Worm (Caenorhabditis elegans) whole organism, late embryonic: ENCODE results near the gene C05D2.8.

ENCODE experiments used
- K02D7.2 ChIP-seq: sonication (generic microtip); optimal IDR thresholded peaks from 2 replicates; lab custom pipeline; 2017; ENCODE audit warnings: mild to moderate bottlenecking, missing genetic modification characterization, missing compliant biosample characterization
- K09A11.1 ChIP-seq: sonication (generic microtip); optimal IDR thresholded peaks from 2 replicates; lab custom pipeline; 2017; ENCODE audit warnings: antibody characterized with exemption, mild to moderate bottlenecking, missing genetic modification characterization, missing compliant biosample characterization; ENCODE audit not compliant: insufficient read depth
- Y22D7AL.16 ChIP-seq: sonication (generic microtip); optimal IDR thresholded peaks from 2 replicates; lab custom pipeline; 2016; ENCODE audit warnings: missing genetic modification characterization, missing compliant biosample characterization
- ceh-14 ChIP-seq: sonication (generic microtip); optimal IDR thresholded peaks from 2 replicates; lab custom pipeline; 2016; ENCODE audit warnings: missing genotype, missing genetic modification characterization, missing compliant biosample characterization
- ceh-22 ChIP-seq: sonication (generic microtip); optimal IDR thresholded peaks from 2 replicates; lab custom pipeline; 2017; ENCODE audit warnings: missing biosample characterization, missing genetic modification characterization
- ceh-30 ChIP-seq: fragments of 150-350 bp; optimal IDR thresholded peaks from 2 replicates; lab custom pipeline; 2014; ENCODE audit warnings: missing biosample characterization, missing genetic modification characterization
- ceh-34 ChIP-seq: sonication (generic microtip); optimal IDR thresholded peaks from 2 replicates; lab custom pipeline; 2016; ENCODE audit warnings: mild to moderate bottlenecking, missing genetic modification characterization, missing compliant biosample characterization
- ceh-48 ChIP-seq: sonication (generic microtip); optimal IDR thresholded peaks from 2 replicates; lab custom pipeline; 2016; ENCODE audit warnings: missing genetic modification characterization, inconsistent platforms, missing compliant biosample characterization
- dmd-4 ChIP-seq: sonication (generic microtip); optimal IDR thresholded peaks from 2 replicates; lab custom pipeline; 2016; ENCODE audit warnings: borderline replicate concordance, missing genetic modification characterization, missing compliant biosample characterization
- elt-2 ChIP-seq: sonication (generic microtip); optimal IDR thresholded peaks from 2 replicates; lab custom pipeline; 2016; ENCODE audit warnings: missing genetic modification reagents, missing genetic modification characterization, missing compliant biosample characterization
- elt-4 ChIP-seq: sonication (generic microtip); optimal IDR thresholded peaks from 2 replicates; lab custom pipeline; 2016; ENCODE audit warnings: missing genetic modification characterization, missing compliant biosample characterization
- eyg-1 ChIP-seq: sonication (generic microtip); optimal IDR thresholded peaks from 2 replicates; lab custom pipeline; 2016; ENCODE audit warnings: missing genotype, missing genetic modification characterization, missing compliant biosample characterization
- fax-1 ChIP-seq: sonication (generic microtip); optimal IDR thresholded peaks from 2 replicates; lab custom pipeline; 2016; ENCODE audit warnings: missing genotype, missing genetic modification characterization, missing compliant biosample characterization
- fkh-10 ChIP-seq: fragments of 150-350 bp; optimal IDR thresholded peaks from 2 replicates; lab custom pipeline; 2014; ENCODE audit warnings: missing biosample characterization, missing genetic modification reagents, missing genetic modification characterization
- gmeb-2 ChIP-seq: sonication (generic microtip); optimal IDR thresholded peaks from 2 replicates; lab custom pipeline; 2016; ENCODE audit warnings: missing genetic modification characterization, inconsistent platforms, missing compliant biosample characterization
- hlh-13 ChIP-seq: fragments of 200-800 bp; sonication (Bioruptor generic); optimal IDR thresholded peaks from 2 replicates; lab custom pipeline; 2018; ENCODE audit warnings: mild to moderate bottlenecking, missing genetic modification characterization, missing compliant biosample characterization
- hlh-15 ChIP-seq: sonication (generic microtip); optimal IDR thresholded peaks from 2 replicates; lab custom pipeline; 2016; ENCODE audit warnings: missing genetic modification characterization, missing compliant biosample characterization
- hlh-30 ChIP-seq: sonication (generic microtip); optimal IDR thresholded peaks from 2 replicates; lab custom pipeline; 2017; ENCODE audit warnings: antibody characterized with exemption, missing genetic modification characterization, missing compliant biosample characterization; ENCODE audit not compliant: insufficient read depth
- hlh-6 ChIP-seq: sonication (generic microtip); optimal IDR thresholded peaks from 2 replicates; lab custom pipeline; 2016; ENCODE audit warnings: missing genotype, missing genetic modification characterization, missing compliant biosample characterization
- hlh-8 ChIP-seq: sonication (generic microtip); optimal IDR thresholded peaks from 2 replicates; lab custom pipeline; 2016; ENCODE audit warnings: missing genotype, missing genetic modification characterization, missing compliant biosample characterization
- nfya-1 ChIP-seq: sonication (generic microtip); optimal IDR thresholded peaks from 2 replicates; lab custom pipeline; 2017; ENCODE audit warnings: missing genetic modification characterization, mild to moderate bottlenecking, missing compliant biosample characterization, antibody characterized with exemption, moderate library complexity
- odd-2 ChIP-seq: sonication (generic microtip); optimal IDR thresholded peaks from 2 replicates; lab custom pipeline; 2017; ENCODE audit warnings: antibody characterized with exemption, mild to moderate bottlenecking, missing genetic modification characterization, missing compliant biosample characterization
- pha-4 ChIP-seq: fragments of 150-350 bp; optimal IDR thresholded peaks from 2 replicates; lab custom pipeline; 2018; ENCODE audit warnings: missing biosample characterization, missing genetic modification reagents, missing genetic modification characterization
- ref-2 ChIP-seq: sonication (generic microtip); optimal IDR thresholded peaks from 2 replicates; lab custom pipeline; 2016; ENCODE audit warnings: missing genetic modification characterization, missing compliant biosample characterization
- rnt-1 ChIP-seq: sonication (generic microtip); optimal IDR thresholded peaks from 2 replicates; lab custom pipeline; 2016; ENCODE audit warnings: missing genetic modification characterization, missing compliant biosample characterization
- sdc-2 ChIP-seq: sonication (generic microtip); optimal IDR thresholded peaks from 2 replicates; lab custom pipeline; 2016; ENCODE audit warnings: missing genotype, missing genetic modification characterization, missing compliant biosample characterization
- sox-2 ChIP-seq: fragments of 200-800 bp; sonication (Bioruptor generic); IDR thresholded peaks from 2 replicates; pipeline ENCODE4 v1.3.6; 2022; ENCODE audit warnings: missing genetic modification reagents, missing genetic modification characterization, missing compliant biosample characterization
- syd-9 ChIP-seq: sonication (generic microtip); optimal IDR thresholded peaks from 2 replicates; lab custom pipeline; 2016; ENCODE audit warnings: mild to moderate bottlenecking, missing genetic modification characterization, moderate library complexity, missing compliant biosample characterization
- ttx-3 ChIP-seq: sonication (generic microtip); optimal IDR thresholded peaks from 2 replicates; lab custom pipeline; 2016; ENCODE audit warnings: missing genetic modification reagents, missing genetic modification characterization, missing compliant biosample characterization
- unc-42 ChIP-seq: sonication (generic microtip); optimal IDR thresholded peaks from 2 replicates; lab custom pipeline; 2016; ENCODE audit warnings: missing genotype, missing genetic modification characterization, missing compliant biosample characterization
- unc-86 ChIP-seq: sonication (generic microtip); optimal IDR thresholded peaks from 2 replicates; lab custom pipeline; 2016; ENCODE audit warnings: missing genetic modification characterization, missing compliant biosample characterization
- zip-5 ChIP-seq: sonication (generic microtip); optimal IDR thresholded peaks from 2 replicates; lab custom pipeline; 2016; ENCODE audit warnings: missing genetic modification characterization, missing compliant biosample characterization

C05D2.8 gene

ce11 chrIII:5634509-5634908, 24.4 kb upstream of the C05D2.8 start:
- TF ChIP-seq elt-4 (tag; lab: Kevin White, UChicago) = no peak
- no peak for TF ChIP-seq rnt-1
- TF ChIP-seq K09A11.1 (tag; lab: Kevin White, UChicago) = no peak
- peak; percentile 8 for TF ChIP-seq unc-42 (tag; lab: Kevin White, UChicago)
- no peak for TF ChIP-seq ceh-30

ce11 chrIII:5632426-5632976, 22.4 kb upstream of the C05D2.8 start:
- TF ChIP-seq ceh-22 (tag; lab: Kevin White, UChicago) = no peak
- TF ChIP-seq sdc-2 = no peak
- TF ChIP-seq unc-42 (tag; lab: Kevin White, UChicago) = peak; percentile 85
- TF ChIP-seq K02D7.2 (tag; lab: Kevin White, UChicago) = no peak
- TF ChIP-seq ttx-3 (tag; lab: Kevin White, UChicago) = no peak

ce11 chrIII:5630350-5630749, 20.2 kb upstream of the C05D2.8 start:
- no peak for TF ChIP-seq ceh-34 (tag; lab: Kevin White, UChicago)
- TF ChIP-seq zip-5 (tag; lab: Kevin White, UChicago) = no peak
- TF ChIP-seq sox-2 (GFP tag; lab: Robert Waterston, UW) = no peak
- TF ChIP-seq ref-2 (tag; lab: Kevin White, UChicago) = no peak
- TF ChIP-seq pha-4 (tag; lab: Kevin White, UChicago) = no peak
- no peak for TF ChIP-seq ceh-48
- no peak for TF ChIP-seq elt-2 (tag; lab: Kevin White, UChicago)
- TF ChIP-seq fkh-10 (GFP tag; lab: Kevin White, UChicago) = no peak
- no peak for TF ChIP-seq nfya-1
- TF ChIP-seq, all 69 proteins: peak for 0

- TF ChIP-seq hlh-13 (GFP tag; lab: Kevin White, UChicago) (no peak), gmeb-2 (tag; lab: Kevin White, UChicago) (no peak)
Observed at ce11 chrIII:5629225-5629624, 19.1 kb upstream of the C05D2.8 start.

ce11 chrIII:5624835-5625234, 14.7 kb upstream of the C05D2.8 start, which contains the start of gene daf-4:
TSS of gene daf-4 (plus strand) at chrIII:5625135.
- TF ChIP-seq ceh-14 (tag; lab: Kevin White, UChicago) = no peak
- no peak for TF ChIP-seq syd-9
- TF ChIP-seq sdc-2 = no peak
- TF ChIP-seq gmeb-2 (tag; lab: Kevin White, UChicago) = no peak
- TF ChIP-seq hlh-6 (tag; lab: Kevin White, UChicago) = no peak

ce11 chrIII:5623418-5623817, 13.3 kb upstream of the C05D2.8 start:
- TF ChIP-seq K02D7.2 (tag; lab: Kevin White, UChicago) (no peak), dmd-4 (tag; lab: Kevin White, UChicago) (no peak), hlh-30 (tag; lab: Kevin White, UChicago) (peak; percentile 30), eyg-1 (no peak), K09A11.1 (tag; lab: Kevin White, UChicago) (no peak), hlh-8 (tag; lab: Kevin White, UChicago) (no peak)

ce11 chrIII:5622232-5623009, 12.3 kb upstream of the C05D2.8 start:
- TF ChIP-seq Y22D7AL.16 (tag; lab: Kevin White, UChicago) = no peak
- TF ChIP-seq sdc-2 = no peak
- no peak for TF ChIP-seq elt-4 (tag; lab: Kevin White, UChicago)
- TF ChIP-seq rnt-1 = no peak
- no peak for TF ChIP-seq ceh-34 (tag; lab: Kevin White, UChicago)
- TF ChIP-seq unc-86 (tag; lab: Kevin White, UChicago) = no peak
- TF ChIP-seq odd-2 (tag; lab: Kevin White, UChicago) = no peak
- no peak for TF ChIP-seq syd-9
- TF ChIP-seq hlh-15 = no peak
- no peak for TF ChIP-seq fax-1 (tag; lab: Kevin White, UChicago)
- TF ChIP-seq, all 69 proteins: peak for 0
